Worm (Caenorhabditis elegans) whole organism, midembryonic: ENCODE results near the gene ZC132.9.

Experiments used
- T22C8.4 ChIP-seq: fragments of 200-800 bp; sonication (Bioruptor generic); IDR thresholded peaks from 2 replicates; pipeline ENCODE4 v1.3.6; 2022; ENCODE audit warnings: missing genetic modification characterization, missing compliant biosample characterization
- cog-1 ChIP-seq: sonication (generic microtip); optimal IDR thresholded peaks from 2 replicates; lab custom pipeline; 2016; ENCODE audit warnings: missing genetic modification characterization, missing compliant biosample characterization
- flt-1 ChIP-seq: fragments of 200-800 bp; sonication (Bioruptor generic); IDR thresholded peaks from 2 replicates; pipeline ENCODE4 v1.3.6; 2022; ENCODE audit warnings: missing genetic modification characterization, missing compliant biosample characterization
- klf-2 ChIP-seq: fragments of 200-800 bp; sonication (Bioruptor generic); conservative IDR thresholded peaks from 2 replicates; pipeline ENCODE4 v1.3.6; 2022; ENCODE audit warnings: missing genetic modification reagents, missing genetic modification characterization, missing compliant biosample characterization
- med-1 ChIP-seq: sonication (generic microtip); optimal IDR thresholded peaks from 2 replicates; lab custom pipeline; 2017; ENCODE audit warnings: missing genetic modification characterization, mild to moderate bottlenecking, missing compliant biosample characterization, antibody characterized with exemption, missing genetic modification reagents; ENCODE audit not compliant: insufficient read depth
- ref-1 ChIP-seq: fragments of 200-800 bp; sonication (Bioruptor generic); conservative IDR thresholded peaks from 2 replicates; pipeline ENCODE4 v1.3.6; 2022; ENCODE audit warnings: missing genetic modification reagents, missing genetic modification characterization, missing compliant biosample characterization
- tab-1 ChIP-seq: fragments of 200-800 bp; sonication (Bioruptor generic); IDR thresholded peaks from 2 replicates; pipeline ENCODE4 v1.3.6; 2022; ENCODE audit warnings: missing genetic modification characterization, missing compliant biosample characterization
- ztf-23 ChIP-seq: fragments of 200-800 bp; sonication (Bioruptor generic); IDR thresholded peaks from 2 replicates; pipeline ENCODE4 v1.3.6; 2022; ENCODE audit warnings: missing genetic modification reagents, missing genetic modification characterization, missing compliant biosample characterization
- ztf-29 ChIP-seq: fragments of 200-800 bp; sonication (Bioruptor generic); IDR thresholded peaks from 2 replicates; pipeline ENCODE4 v1.3.6; 2022; ENCODE audit warnings: missing genetic modification reagents, missing genetic modification characterization, missing compliant biosample characterization

DNA sequence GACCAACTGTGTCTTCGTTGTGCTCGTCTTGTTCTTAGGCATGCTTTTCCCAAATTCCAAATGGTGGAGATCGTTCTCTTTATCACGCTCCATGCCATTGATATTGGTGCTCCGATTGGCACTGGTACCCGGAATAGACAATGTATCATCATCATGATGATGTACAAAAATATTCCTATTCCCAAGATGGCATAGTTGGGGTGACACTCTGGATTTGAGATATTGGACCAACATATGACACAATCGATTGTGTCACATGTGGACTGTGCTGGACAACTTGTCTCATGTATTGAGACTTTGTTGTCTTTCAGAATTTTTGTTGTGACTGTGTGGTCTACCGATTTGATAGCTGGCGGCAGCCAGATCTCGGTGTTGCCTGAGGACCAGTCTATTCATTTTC, 15.5 kb downstream of the ZC132.9 start:
- TF ChIP-seq cog-1 (no peak), ztf-23 (GFP tag; lab: Robert Waterston, UW) (no peak), T22C8.4 (GFP tag; lab: Robert Waterston, UW) (no peak), tab-1 (no peak), flt-1 (GFP tag; lab: Robert Waterston, UW) (no peak), ztf-29 (GFP tag; lab: Robert Waterston, UW) (no peak), ref-1 (no peak), klf-2 (GFP tag; lab: Robert Waterston, UW) (no peak), med-1 (GFP tag; lab: Kevin White, UChicago) (no peak)
